Worm (Caenorhabditis elegans): Measurements from ENCODE around the gene srw-63.

DNA sequence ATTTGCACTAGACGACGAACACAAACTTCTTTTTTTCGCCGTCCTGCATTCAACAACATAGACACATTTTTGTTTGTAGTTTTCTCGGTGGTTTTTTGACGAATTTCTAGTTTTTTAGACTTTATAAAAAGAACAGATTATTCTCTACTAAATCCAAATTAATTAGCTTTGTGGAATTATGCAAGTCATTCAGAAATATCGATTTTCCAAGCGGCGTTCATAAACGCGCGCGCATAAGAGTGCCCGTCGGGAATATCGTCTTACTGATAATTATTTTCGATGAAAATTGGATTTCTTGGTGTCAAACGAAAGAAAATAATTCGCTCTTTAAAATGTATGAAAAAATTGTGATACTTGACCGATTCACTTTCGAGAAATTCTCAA is 18.8 kb upstream of the srw-63 start:
- TF ChIP-seq gei-17 (GFP tag; optimal IDR thresholded peaks at IDR 0.05) (no peak), unc-62 (GFP tag; optimal IDR thresholded peaks at IDR 0.05) (no peak), madf-8 (GFP tag; conservative IDR thresholded peaks at IDR 0.05) (no peak), attf-5 (GFP tag; optimal IDR thresholded peaks at IDR 0.05) (no peak), snpc-3.4 (tag; optimal IDR thresholded peaks at IDR 0.05) (no peak), F10E7.11 (tag; optimal IDR thresholded peaks at IDR 0.05) (no peak), rcor-1 (GFP tag; IDR thresholded peaks at IDR 0.05) (no peak)

All from whole organism, young adult.